Fruit fly (Drosophila melanogaster) whole organism, wandering third instar larva: ENCODE measurements around the gene Or22a.
A peak's percentile ranks its signal among the peaks of the same experiment; 100 is the strongest.

Source experiments
- Abd-B ChIP-seq: fragments of >200 bp; optimal IDR thresholded peaks from 2 replicates; lab custom pipeline; 2017; ENCODE audit warnings: missing biosample characterization, missing genetic modification characterization
- CG32264 ChIP-seq: fragments of 200-800 bp; sonication (Bioruptor generic); optimal IDR thresholded peaks from 2 replicates; lab custom pipeline; 2016; ENCODE audit warnings: missing biosample characterization, missing genetic modification characterization
- CG9705 ChIP-seq: fragments of 200-800 bp; sonication (Bioruptor generic); optimal IDR thresholded peaks from 2 replicates; lab custom pipeline; 2018; ENCODE audit warnings: missing biosample characterization, mild to moderate bottlenecking, missing genetic modification characterization
- CrebA ChIP-seq: fragments of 200-800 bp; sonication (Bioruptor generic); optimal IDR thresholded peaks from 2 replicates; lab custom pipeline; 2016; ENCODE audit warnings: missing biosample characterization, mild to moderate bottlenecking, missing genetic modification characterization, borderline replicate concordance
- Dfd ChIP-seq: fragments of >200 bp; optimal IDR thresholded peaks from 2 replicates; lab custom pipeline; 2017; ENCODE audit warnings: missing biosample characterization, missing genetic modification characterization
- Dif ChIP-seq: fragments of 200-275, 200-300 bp; sonication (Bioruptor generic); optimal IDR thresholded peaks from 2 replicates; lab custom pipeline; 2018; ENCODE audit warnings: missing biosample characterization, missing genetic modification characterization; ENCODE audit not compliant: partially characterized antibody
- GATAd ChIP-seq: sonication (Bioruptor generic); optimal IDR thresholded peaks from 2 replicates; lab custom pipeline; 2016; ENCODE audit warnings: missing biosample characterization, missing genetic modification characterization
- HLH106 ChIP-seq: fragments of 200-800 bp; optimal IDR thresholded peaks from 3 replicates; lab custom pipeline; 2019; ENCODE audit warnings: missing biosample characterization, mild to moderate bottlenecking, missing genetic modification characterization, moderate library complexity
- Hnf4 ChIP-seq: fragments of 200-800 bp; sonication (Bioruptor generic); optimal IDR thresholded peaks from 2 replicates; lab custom pipeline; 2016; ENCODE audit warnings: missing biosample characterization, mild to moderate bottlenecking, missing genetic modification characterization
- Hr78 ChIP-seq: fragments of >200 bp; optimal IDR thresholded peaks from 2 replicates; lab custom pipeline; 2017; ENCODE audit warnings: missing biosample characterization, missing genetic modification characterization
- Hr83 ChIP-seq: fragments of 200-300 bp; sonication (Bioruptor generic); optimal IDR thresholded peaks from 2 replicates; lab custom pipeline; 2016; ENCODE audit warnings: missing biosample characterization, mild to moderate bottlenecking, missing genetic modification characterization, moderate library complexity; ENCODE audit not compliant: poor library complexity, severe bottlenecking
- Jra ChIP-seq: sonication (Bioruptor generic); optimal IDR thresholded peaks from 2 replicates; lab custom pipeline; 2016; ENCODE audit warnings: missing biosample characterization, missing genetic modification characterization
- Mio ChIP-seq: sonication (Bioruptor generic); optimal IDR thresholded peaks from 2 replicates; lab custom pipeline; 2016; ENCODE audit warnings: missing biosample characterization, missing genetic modification characterization
- Myc ChIP-seq: fragments of >200 bp; optimal IDR thresholded peaks from 2 replicates; lab custom pipeline; 2017
- N ChIP-seq: fragments of >200 bp; optimal IDR thresholded peaks from 2 replicates; lab custom pipeline; 2018; ENCODE audit warnings: missing biosample characterization, missing external identifiers, missing genetic modification characterization
- OdsH ChIP-seq: fragments of 200-800 bp; sonication (Bioruptor generic); optimal IDR thresholded peaks from 2 replicates; lab custom pipeline; 2016; ENCODE audit warnings: missing biosample characterization, mild to moderate bottlenecking, missing genetic modification characterization
- Rel ChIP-seq, 2 experiments: fragments of 200-800 bp; sonication (Bioruptor generic) in 1 of 2; optimal IDR thresholded peaks; 2 replicates in 1 of 2; 3 replicates in 1 of 2; lab custom pipeline; 2016 to 2019; ENCODE audit warnings: mild to moderate bottlenecking in 2 of 2, missing biosample characterization in 2 of 2, missing genetic modification characterization in 2 of 2, moderate library complexity in 1 of 2
- Sp1 ChIP-seq: fragments of 200-800 bp; sonication (Bioruptor generic); optimal IDR thresholded peaks from 3 replicates; lab custom pipeline; 2019; ENCODE audit warnings: missing biosample characterization, mild to moderate bottlenecking, missing genetic modification characterization, moderate library complexity
- Vsx2 ChIP-seq: fragments of 200-300, 225-300 bp; sonication (Bioruptor generic); optimal IDR thresholded peaks from 2 replicates; lab custom pipeline; 2018; ENCODE audit warnings: missing biosample characterization, missing genetic modification characterization; ENCODE audit not compliant: partially characterized antibody
- br ChIP-seq: fragments of 200-800 bp; sonication (Bioruptor generic); optimal IDR thresholded peaks from 2 replicates; lab custom pipeline; 2016; ENCODE audit warnings: missing biosample characterization, missing genetic modification characterization
- brk ChIP-seq: fragments of 200-800 bp; sonication (Bioruptor generic); optimal IDR thresholded peaks from 2 replicates; lab custom pipeline; 2016; ENCODE audit warnings: missing biosample characterization, mild to moderate bottlenecking, missing genetic modification characterization
- dl ChIP-seq, 2 experiments: fragments of 175-275, 200-275 bp in 1 of 2; fragments of 200-275 bp in 1 of 2; sonication (Bioruptor generic); optimal IDR thresholded peaks; lab custom pipeline; 2018; ENCODE audit warnings: mild to moderate bottlenecking in 2 of 2, missing biosample characterization in 2 of 2, missing genetic modification characterization in 2 of 2, moderate library complexity in 2 of 2; ENCODE audit not compliant: partially characterized antibody in 2 of 2, insufficient read depth in 1 of 2
- dmrt93B ChIP-seq: fragments of 200-800 bp; sonication (Bioruptor generic); optimal IDR thresholded peaks from 2 replicates; lab custom pipeline; 2018; ENCODE audit warnings: missing biosample characterization, mild to moderate bottlenecking, missing genetic modification characterization
- dsf ChIP-seq: sonication (Bioruptor generic); optimal IDR thresholded peaks from 2 replicates; lab custom pipeline; 2016; ENCODE audit warnings: missing biosample characterization, missing genetic modification characterization, borderline replicate concordance
- ey ChIP-seq: fragments of 200-800 bp; sonication (Bioruptor generic); optimal IDR thresholded peaks from 2 replicates; lab custom pipeline; 2016; ENCODE audit warnings: missing biosample characterization, missing genetic modification characterization
- foxo ChIP-seq, 2 experiments: fragments of 200-800 bp; sonication (Bioruptor generic); optimal IDR thresholded peaks; 2 replicates in 1 of 2; 3 replicates in 1 of 2; lab custom pipeline; 2016 to 2017; ENCODE audit warnings: missing biosample characterization in 2 of 2, missing genetic modification characterization in 2 of 2
- fru ChIP-seq: fragments of 200-800 bp; sonication (Bioruptor generic); optimal IDR thresholded peaks from 3 replicates; lab custom pipeline; 2016; ENCODE audit warnings: missing biosample characterization, mild to moderate bottlenecking, missing genetic modification characterization
- h ChIP-seq: fragments of 200-800 bp; sonication (Bioruptor generic); optimal IDR thresholded peaks from 3 replicates; lab custom pipeline; 2016; ENCODE audit warnings: missing biosample characterization, mild to moderate bottlenecking, missing genetic modification characterization
- jim ChIP-seq: fragments of 175-275, 200-325 bp; sonication (Bioruptor generic); optimal IDR thresholded peaks from 2 replicates; lab custom pipeline; 2016; ENCODE audit warnings: missing biosample characterization, mild to moderate bottlenecking, missing genetic modification characterization
- lola ChIP-seq: fragments of >200 bp; optimal IDR thresholded peaks from 2 replicates; lab custom pipeline; 2017; ENCODE audit warnings: missing biosample characterization, missing genetic modification characterization
- pan ChIP-seq: fragments of >200 bp; optimal IDR thresholded peaks from 2 replicates; lab custom pipeline; 2017
- psq ChIP-seq: fragments of 200-800 bp; sonication (Bioruptor generic); optimal IDR thresholded peaks from 3 replicates; lab custom pipeline; 2017; ENCODE audit warnings: missing biosample characterization, mild to moderate bottlenecking, missing genetic modification characterization, moderate library complexity
- rgr ChIP-seq: fragments of 200-800 bp; sonication (Bioruptor generic); optimal IDR thresholded peaks from 3 replicates; lab custom pipeline; 2016; ENCODE audit warnings: missing biosample characterization, mild to moderate bottlenecking, missing genetic modification characterization
- sage ChIP-seq: fragments of 200-800 bp; sonication (Bioruptor generic); optimal IDR thresholded peaks from 2 replicates; lab custom pipeline; 2016; ENCODE audit warnings: missing biosample characterization, mild to moderate bottlenecking, missing genetic modification characterization
- sv ChIP-seq: fragments of 200-800 bp; sonication (Bioruptor generic); optimal IDR thresholded peaks from 3 replicates; lab custom pipeline; 2016; ENCODE audit warnings: missing biosample characterization, missing genetic modification characterization
- tai ChIP-seq: sonication (Bioruptor generic); optimal IDR thresholded peaks from 2 replicates; lab custom pipeline; 2016; ENCODE audit warnings: missing biosample characterization, missing genetic modification characterization
- usp ChIP-seq: fragments of >200 bp; optimal IDR thresholded peaks from 2 replicates; lab custom pipeline; 2017; ENCODE audit warnings: missing biosample characterization, missing genetic modification characterization
- woc ChIP-seq: sonication (Bioruptor generic); optimal IDR thresholded peaks from 2 replicates; lab custom pipeline; 2016; ENCODE audit warnings: missing biosample characterization, mild to moderate bottlenecking, missing genetic modification characterization

The Or22a gene

DNA sequence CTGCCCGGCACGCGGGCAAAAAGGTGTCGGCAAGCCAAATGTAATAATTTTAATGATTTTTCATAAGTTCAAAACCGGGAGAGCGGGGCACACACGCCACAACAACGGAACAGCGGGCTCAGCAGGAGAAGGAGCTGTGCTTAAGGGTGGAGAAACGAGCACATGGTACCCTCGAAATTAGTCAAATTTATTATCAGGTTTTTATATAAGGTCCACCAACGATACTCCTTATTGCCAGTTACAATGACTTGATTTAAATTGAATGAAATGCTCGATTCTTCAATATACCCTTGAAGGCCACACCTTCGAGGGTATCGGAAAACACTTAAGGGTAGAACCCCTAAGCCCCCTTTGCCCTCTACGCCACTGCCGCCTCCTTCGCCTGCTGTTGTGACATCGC is 46.9 kb upstream of the Or22a start:
- TF ChIP-seq sage (GFP tag; lab: Kevin White, UChicago) (no peak), Abd-B (GFP tag; lab: Kevin White, UChicago) (no peak), CG32264 (GFP tag; lab: Kevin White, UChicago) (no peak), CrebA (GFP tag; lab: Kevin White, UChicago) (no peak), Hnf4 (GFP tag; lab: Kevin White, UChicago) (peak; percentile 69), lola (GFP tag; lab: Kevin White, UChicago) (no peak), foxo (GFP tag; optimal IDR thresholded peaks at IDR 0.05; lab: Kevin White, UChicago) (peak in 1 of 2 experiments; percentile 72), pan (lab: Kevin White, UChicago) (no peak), psq (GFP tag; lab: Kevin White, UChicago) (peak; percentile 60), Dif (GFP tag; lab: Kevin White, UChicago) (no peak), Hr78 (GFP tag; lab: Kevin White, UChicago) (no peak), Vsx2 (GFP tag; lab: Kevin White, UChicago) (no peak), Myc (lab: Kevin White, UChicago) (no peak), CG9705 (GFP tag; lab: Kevin White, UChicago) (no peak), usp (GFP tag; lab: Kevin White, UChicago) (no peak), Sp1 (GFP tag; lab: Kevin White, UChicago) (peak; percentile 58), Dfd (GFP tag; lab: Kevin White, UChicago) (no peak), N (GFP tag; lab: Kevin White, UChicago) (no peak), rgr (GFP tag; lab: Kevin White, UChicago) (peak; percentile 68), GATAd (GFP tag; lab: Kevin White, UChicago) (no peak), tai (GFP tag; lab: Kevin White, UChicago) (peak; percentile 46), woc (GFP tag; lab: Kevin White, UChicago) (peak; percentile 72), ey (GFP tag; lab: Kevin White, UChicago) (peak; percentile 69), Mio (GFP tag; lab: Kevin White, UChicago) (no peak), Hr83 (GFP tag; lab: Kevin White, UChicago) (no peak), Jra (GFP tag; lab: Kevin White, UChicago) (peak; percentile 44), dl (GFP tag; optimal IDR thresholded peaks at IDR 0.05; lab: Kevin White, UChicago; ENCODE audit: insufficient read depth in 1 of 2, partially characterized antibody in 2 of 2) (no peak), sv (no peak), dmrt93B (GFP tag; lab: Kevin White, UChicago) (peak; percentile 21), h (GFP tag; lab: Kevin White, UChicago) (peak; percentile 76), brk (peak; percentile 23), br (GFP tag; lab: Kevin White, UChicago) (peak; percentile 58), Rel (GFP tag; optimal IDR thresholded peaks at IDR 0.05; lab: Kevin White, UChicago) (no peak), Rel (tag; optimal IDR thresholded peaks at IDR 0.05; lab: Kevin White, UChicago) (no peak), jim (GFP tag; lab: Kevin White, UChicago) (no peak), dsf (GFP tag; lab: Kevin White, UChicago) (no peak), HLH106 (tag; lab: Kevin White, UChicago) (peak; percentile 63), OdsH (GFP tag; lab: Kevin White, UChicago) (peak; percentile 72), fru (GFP tag; lab: Kevin White, UChicago) (peak; percentile 78)
- TF ChIP-seq, all 38 proteins: peak for 16

DNA sequence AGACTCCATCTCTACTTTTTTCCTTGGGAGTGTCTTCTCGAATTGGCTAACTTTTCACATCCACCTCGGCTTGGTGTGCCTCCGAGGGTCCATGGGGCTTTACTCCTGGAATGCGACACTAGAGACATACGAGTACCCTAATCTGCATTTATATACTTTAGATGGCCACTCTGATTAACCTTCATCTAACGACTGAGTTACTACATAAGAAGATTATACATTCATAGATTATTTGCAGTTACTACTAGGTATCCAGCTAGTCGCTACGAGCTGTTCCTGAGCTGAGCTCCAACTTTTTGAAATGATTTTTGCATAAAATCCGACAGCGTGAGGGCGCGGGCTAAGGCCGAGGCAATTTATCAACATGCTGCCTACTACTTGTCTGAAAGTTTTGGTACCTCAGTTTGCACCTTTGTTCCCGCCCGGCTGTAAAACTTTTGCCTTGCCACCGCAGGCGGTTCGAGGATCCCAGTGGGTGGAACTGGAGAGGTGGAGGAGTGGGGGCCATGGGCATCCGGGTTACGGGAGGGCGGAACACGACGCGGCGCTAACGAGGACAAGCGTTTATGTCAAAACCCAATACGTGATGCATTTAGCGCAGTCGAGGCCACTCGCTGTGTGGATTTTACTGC is 43.3 kb upstream of the Or22a start:
- TF ChIP-seq br (GFP tag; lab: Kevin White, UChicago) (peak; percentile 22), Jra (GFP tag; lab: Kevin White, UChicago) (no peak), Myc (lab: Kevin White, UChicago) (no peak), HLH106 (tag; lab: Kevin White, UChicago) (no peak), foxo (GFP tag; optimal IDR thresholded peaks at IDR 0.05; lab: Kevin White, UChicago) (peak in 1 of 2 experiments; percentile 0), pan (lab: Kevin White, UChicago) (no peak), Hr83 (GFP tag; lab: Kevin White, UChicago) (no peak), ey (GFP tag; lab: Kevin White, UChicago) (no peak), GATAd (GFP tag; lab: Kevin White, UChicago) (no peak), fru (GFP tag; lab: Kevin White, UChicago) (peak; percentile 36)
